Fruit fly (Drosophila melanogaster) whole organism: ENCODE data around the gene CG17026.

Experiments used
- CG8478 ChIP-seq: fragments of >200 bp; optimal IDR thresholded peaks from 2 replicates; lab custom pipeline; 2018; ENCODE audit warnings: inconsistent platforms
- Dll ChIP-seq: fragments of >200 bp; optimal IDR thresholded peaks from 2 replicates; lab custom pipeline; 2017
- EcR ChIP-seq, 2 experiments: fragments of >200 bp; optimal IDR thresholded peaks; 2 replicates each; lab custom pipeline; 2017; ENCODE audit warnings: missing biosample characterization in 2 of 2, missing genetic modification characterization in 2 of 2, missing genetic modification reagents in 2 of 2
- pan ChIP-seq: fragments of >200 bp; optimal IDR thresholded peaks from 2 replicates; lab custom pipeline; 2017
- psq ChIP-seq: fragments of >200 bp; optimal IDR thresholded peaks from 2 replicates; lab custom pipeline; 2017
- usp ChIP-seq: fragments of >200 bp; optimal IDR thresholded peaks from 2 replicates; lab custom pipeline; 2017; ENCODE audit warnings: missing biosample characterization, missing genetic modification characterization, mixed read lengths

CG17026 gene

DNA sequence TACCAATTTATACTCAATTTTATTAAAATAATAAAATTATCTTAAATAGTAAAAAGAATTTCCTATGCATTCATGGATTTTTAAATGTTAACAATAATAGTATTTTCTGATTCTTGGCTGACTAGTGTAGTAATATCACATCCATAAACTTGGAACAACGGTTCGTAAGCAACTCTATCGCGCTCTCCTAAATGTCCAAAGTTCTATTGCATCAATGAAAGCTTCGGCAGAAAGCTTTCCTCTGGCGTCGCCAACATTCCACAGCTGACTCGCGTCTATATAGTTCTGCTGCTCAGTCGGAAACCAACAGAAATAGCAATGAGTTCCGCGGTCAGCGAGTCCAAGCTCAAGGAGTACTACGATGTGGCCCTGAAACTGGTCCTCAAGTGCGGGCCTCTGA lies 1.6 kb downstream of the CG17026 start, which contains the start of gene CG17029:
CG17029 (plus strand) TSS at position 113 of the 400 bp plus-strand sequence.
- TF ChIP-seq EcR (GFP tag; optimal IDR thresholded peaks at IDR 0.05; lab: Kevin White, UChicago) = no peak
- no peak for TF ChIP-seq Dll (lab: Kevin White, UChicago)
- TF ChIP-seq psq (lab: Kevin White, UChicago) = no peak
- no peak for TF ChIP-seq usp (GFP tag; lab: Kevin White, UChicago)
- no peak for TF ChIP-seq CG8478
- TF ChIP-seq pan (lab: Kevin White, UChicago) = no peak

DNA sequence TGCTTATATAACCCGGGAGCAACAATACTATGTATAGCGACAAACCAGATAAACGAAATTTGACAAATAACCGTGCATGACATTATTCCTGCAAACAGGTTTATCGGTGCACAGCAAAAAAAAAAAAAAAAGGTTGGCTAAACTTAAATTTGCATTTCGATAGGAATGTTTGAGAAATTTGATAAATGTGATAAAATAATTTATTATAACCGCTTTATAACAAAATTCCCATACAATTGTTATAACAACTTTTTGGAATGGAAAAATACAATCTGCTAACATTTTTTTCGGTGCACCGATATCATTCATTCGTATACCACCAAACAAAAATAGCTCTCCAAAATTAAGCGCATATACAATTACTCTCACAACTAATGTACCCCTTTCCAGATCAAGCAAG lies 2.4 kb downstream of the CG17026 start:
- TF ChIP-seq EcR (GFP tag; optimal IDR thresholded peaks at IDR 0.05; lab: Kevin White, UChicago) (no peak), CG8478 (no peak)

DNA sequence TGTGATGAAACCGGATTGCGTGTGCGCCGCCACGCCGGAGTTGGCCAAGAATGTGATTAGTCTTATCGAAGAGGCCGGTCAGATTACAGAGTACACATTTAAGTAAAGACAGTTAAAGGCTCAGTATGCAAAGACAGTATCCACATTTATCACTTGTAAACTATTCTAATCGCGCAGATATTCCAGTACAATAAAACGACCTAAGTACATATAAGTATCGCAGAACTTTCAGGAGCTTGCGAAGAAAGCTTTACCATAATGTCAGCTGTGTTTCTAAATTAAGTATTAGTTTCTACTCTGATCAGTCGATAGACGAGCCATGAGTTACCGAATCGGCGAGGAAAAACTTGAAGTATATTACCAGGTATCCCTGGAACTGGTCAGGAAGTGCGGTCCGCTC lies 3.1 kb downstream of the CG17026 start, which contains the start of gene CG17028:
CG17028 (plus strand) TSS at position 301 of the 400 bp plus-strand sequence.
- TF ChIP-seq Dll (lab: Kevin White, UChicago) (no peak), usp (GFP tag; lab: Kevin White, UChicago) (no peak), EcR (GFP tag; optimal IDR thresholded peaks at IDR 0.05; lab: Kevin White, UChicago) (no peak), pan (lab: Kevin White, UChicago) (no peak), psq (lab: Kevin White, UChicago) (no peak), CG8478 (no peak)

DNA sequence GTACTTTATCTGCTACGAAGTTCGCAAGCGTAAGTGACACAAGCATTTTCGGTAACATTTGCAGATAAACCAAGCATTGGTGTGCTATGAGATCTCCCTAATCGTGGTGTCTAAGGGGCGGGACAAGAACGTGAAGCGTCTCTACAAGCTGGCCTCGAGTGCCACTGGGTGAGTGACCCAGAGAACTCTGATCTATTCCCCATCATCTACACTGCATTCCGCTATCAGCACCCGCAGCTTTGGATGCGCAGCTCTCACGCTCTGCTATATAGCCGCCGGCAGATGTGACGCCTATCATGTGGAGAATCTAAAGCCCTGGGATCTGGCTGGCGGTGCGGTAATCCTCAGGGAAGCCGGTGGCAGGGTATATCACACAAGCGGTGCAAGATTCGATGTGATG lies 4.1 kb downstream of the CG17026 start:
- TF ChIP-seq pan (lab: Kevin White, UChicago) (no peak), Dll (lab: Kevin White, UChicago) (no peak), psq (lab: Kevin White, UChicago) (no peak), EcR (GFP tag; optimal IDR thresholded peaks at IDR 0.05; lab: Kevin White, UChicago) (no peak), usp (GFP tag; lab: Kevin White, UChicago) (no peak), CG8478 (no peak)

DNA sequence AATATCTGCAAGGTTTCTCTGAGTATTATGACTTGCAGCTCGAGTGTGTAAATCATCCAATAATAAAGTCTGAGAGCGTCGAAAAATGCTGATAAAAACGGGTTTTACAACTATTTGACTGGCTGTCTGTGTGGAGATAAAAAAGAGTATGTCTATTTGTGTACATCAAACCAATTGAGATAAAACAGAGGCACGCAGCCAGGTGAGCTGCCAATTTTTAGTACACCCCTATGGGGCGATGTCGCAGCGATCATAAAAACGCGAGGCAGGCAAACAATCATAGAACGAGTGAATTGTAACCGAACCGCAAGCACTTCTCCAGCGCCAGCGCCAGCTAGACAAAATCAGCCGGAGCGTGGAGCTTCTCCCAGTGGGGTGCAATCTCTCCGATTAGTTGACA lies 4.7 kb downstream of the CG17026 start, which contains the start of gene CG17027:
CG17027 (plus strand) TSS at position 189 of the 400 bp plus-strand sequence.
- TF ChIP-seq CG8478 (no peak), psq (lab: Kevin White, UChicago) (no peak), usp (GFP tag; lab: Kevin White, UChicago) (no peak), pan (lab: Kevin White, UChicago) (no peak), EcR (GFP tag; optimal IDR thresholded peaks at IDR 0.05; lab: Kevin White, UChicago) (no peak)

DNA sequence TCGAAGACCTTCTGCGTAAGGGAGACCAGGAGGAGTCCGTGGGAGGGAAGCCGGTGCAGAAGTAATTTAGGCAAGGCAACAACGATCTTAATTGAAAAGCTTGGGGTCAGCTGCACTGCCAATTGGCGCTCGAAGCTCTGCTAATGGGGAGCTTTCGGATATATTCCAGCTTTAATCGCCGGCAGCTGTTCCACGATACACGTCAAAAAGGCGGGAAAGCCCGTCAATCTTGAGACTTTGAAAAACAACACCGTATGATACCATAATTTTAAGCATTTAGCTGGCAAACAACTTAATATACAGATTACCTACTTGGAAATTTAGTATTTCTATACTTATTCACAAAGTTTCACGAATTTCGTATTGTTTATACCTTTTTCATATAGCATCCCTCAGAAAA lies 6.2 kb downstream of the CG17026 start:
- TF ChIP-seq psq (lab: Kevin White, UChicago) = no peak

DNA sequence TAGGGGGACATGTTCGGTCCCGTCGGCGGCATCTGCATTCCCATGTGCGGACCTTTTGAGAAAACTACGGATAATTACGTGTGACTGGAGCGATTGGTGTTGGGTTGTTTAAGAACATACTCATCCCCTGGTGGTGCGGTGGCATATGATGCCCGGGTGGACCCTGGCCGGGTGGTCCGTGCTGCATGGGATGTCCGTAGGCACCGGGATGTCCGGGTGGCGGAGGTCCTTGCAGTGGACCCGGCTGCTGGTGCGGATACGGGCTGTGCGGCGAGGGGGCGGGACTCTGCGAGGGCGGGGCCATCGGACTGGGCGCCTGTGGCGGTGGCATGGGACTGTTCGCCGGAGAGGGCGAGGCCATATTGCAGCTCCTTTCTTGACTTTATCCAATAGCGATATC lies 7.0 kb downstream of the CG17026 start:
- no peak for TF ChIP-seq usp (GFP tag; lab: Kevin White, UChicago)
- TF ChIP-seq CG8478 = no peak
- no peak for TF ChIP-seq EcR (GFP tag; optimal IDR thresholded peaks at IDR 0.05; lab: Kevin White, UChicago)

DNA sequence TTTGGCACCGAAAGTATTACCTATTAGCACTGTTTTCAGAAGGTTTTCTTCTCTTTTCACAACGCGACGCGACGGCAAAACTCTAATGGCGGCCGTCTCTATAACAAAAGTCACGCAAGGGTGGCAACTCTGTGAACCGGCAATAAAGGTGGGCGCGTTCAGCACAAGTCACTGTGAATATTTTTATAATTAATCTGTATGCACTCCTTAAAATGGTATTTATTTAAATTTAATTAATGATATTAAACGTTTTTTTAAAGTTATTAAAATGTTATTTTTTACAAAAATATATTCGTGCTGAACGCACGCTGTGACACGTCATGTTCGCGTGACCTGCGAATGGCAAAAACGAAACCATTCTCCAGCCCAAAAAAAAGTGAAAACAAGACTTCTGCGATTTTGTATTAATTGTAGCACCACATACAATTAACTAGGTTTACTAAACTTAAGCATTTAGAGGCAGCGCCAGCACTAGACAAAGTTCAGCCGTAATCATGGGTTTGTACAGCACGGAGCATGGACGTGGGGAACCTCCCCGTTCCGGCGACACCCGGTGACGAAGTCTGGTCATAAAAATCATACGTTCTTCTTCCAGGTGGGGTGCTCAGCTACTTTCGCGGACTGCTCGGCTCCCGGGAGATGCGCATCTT lies 7.7 kb downstream of the CG17026 start, which contains the start of the genes brm and Arl1:
brm (minus strand) TSS at position 87 of the 650 bp plus-strand sequence.
Arl1 (plus strand) TSS at position 353 of the 650 bp plus-strand sequence.
- TF ChIP-seq usp (GFP tag; lab: Kevin White, UChicago) (no peak), pan (lab: Kevin White, UChicago) (no peak), CG8478 (no peak), psq (lab: Kevin White, UChicago) (no peak), Dll (lab: Kevin White, UChicago) (no peak), EcR (GFP tag; optimal IDR thresholded peaks at IDR 0.05; lab: Kevin White, UChicago) (no peak)

DNA sequence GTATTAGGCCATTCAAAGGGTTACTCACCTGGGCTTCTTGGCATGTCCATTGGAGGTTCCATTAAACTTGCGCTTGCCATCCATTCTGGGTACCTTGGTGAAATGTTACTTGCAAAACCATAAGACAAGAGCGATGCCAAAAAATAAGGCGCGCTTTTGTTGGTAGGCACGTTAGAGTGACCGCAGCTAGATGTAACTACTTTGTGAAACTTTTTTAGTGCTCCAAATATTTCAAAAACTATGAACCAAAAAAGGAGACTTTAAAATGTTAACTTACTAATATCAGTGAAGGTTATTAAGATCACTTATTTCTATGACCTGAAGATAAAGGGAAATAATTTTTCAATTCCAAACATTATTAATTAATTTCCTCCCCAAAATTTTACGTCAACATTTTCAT lies 12.5 kb downstream of the CG17026 start, which contains the start of gene PolD1:
PolD1 (minus strand) TSS at position 181 of the 400 bp plus-strand sequence.
- TF ChIP-seq EcR (GFP tag; optimal IDR thresholded peaks at IDR 0.05; lab: Kevin White, UChicago) (no peak), CG8478 (no peak), Dll (lab: Kevin White, UChicago) (no peak), psq (lab: Kevin White, UChicago) (no peak), usp (GFP tag; lab: Kevin White, UChicago) (no peak), pan (lab: Kevin White, UChicago) (no peak)

DNA sequence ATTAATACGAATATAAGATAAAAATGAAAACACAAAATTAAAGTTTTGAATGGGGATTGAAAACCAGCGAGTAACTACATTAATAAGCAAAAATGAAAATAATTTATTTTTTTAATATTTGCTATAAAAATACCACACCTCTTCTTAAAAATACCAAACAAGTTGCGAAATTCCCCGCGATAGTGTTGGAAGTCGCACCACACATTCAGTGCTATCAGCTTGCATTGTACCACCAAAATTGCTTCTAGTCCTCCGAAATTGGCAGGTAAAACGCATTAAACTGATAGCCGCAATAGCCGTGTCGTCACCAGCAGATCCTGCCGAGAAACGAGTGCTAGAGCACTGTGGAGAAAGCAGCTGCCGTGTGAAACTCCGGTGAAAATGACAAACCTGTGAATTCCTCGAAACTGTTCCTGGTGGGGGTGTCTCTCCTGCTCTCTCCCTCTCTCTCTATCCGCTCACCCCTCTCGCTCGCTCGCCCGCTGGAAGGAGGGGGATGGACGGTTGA lies 12.9 kb downstream of the CG17026 start, which contains the start of gene Hip14:
Hip14 (plus strand) TSS at position 198 of the 508 bp plus-strand sequence.
- TF ChIP-seq pan (lab: Kevin White, UChicago) = no peak
- no peak for TF ChIP-seq psq (lab: Kevin White, UChicago)
- no peak for TF ChIP-seq CG8478

DNA sequence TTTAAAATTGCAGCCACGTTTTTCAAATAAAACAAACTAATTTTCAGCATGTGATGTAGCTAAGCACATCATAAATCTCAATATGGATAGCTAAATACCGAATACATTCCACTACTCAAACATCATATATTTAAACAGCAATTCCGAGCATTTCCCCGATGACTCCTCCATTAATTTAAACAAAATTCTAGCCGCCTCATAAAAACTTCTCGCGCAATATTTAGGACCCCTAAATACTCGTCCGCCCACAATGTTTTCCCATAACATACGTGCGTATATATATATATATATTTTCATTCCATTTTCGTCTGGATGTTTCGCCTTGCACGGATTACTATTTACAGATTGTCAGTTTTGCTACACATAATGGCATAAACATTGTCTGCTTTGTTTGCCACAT lies 20.9 kb downstream of the CG17026 start:
- TF ChIP-seq EcR (GFP tag; optimal IDR thresholded peaks at IDR 0.05; lab: Kevin White, UChicago) (no peak), Dll (lab: Kevin White, UChicago) (no peak), usp (GFP tag; lab: Kevin White, UChicago) (no peak), pan (lab: Kevin White, UChicago) (no peak), psq (lab: Kevin White, UChicago) (no peak), CG8478 (no peak)

DNA sequence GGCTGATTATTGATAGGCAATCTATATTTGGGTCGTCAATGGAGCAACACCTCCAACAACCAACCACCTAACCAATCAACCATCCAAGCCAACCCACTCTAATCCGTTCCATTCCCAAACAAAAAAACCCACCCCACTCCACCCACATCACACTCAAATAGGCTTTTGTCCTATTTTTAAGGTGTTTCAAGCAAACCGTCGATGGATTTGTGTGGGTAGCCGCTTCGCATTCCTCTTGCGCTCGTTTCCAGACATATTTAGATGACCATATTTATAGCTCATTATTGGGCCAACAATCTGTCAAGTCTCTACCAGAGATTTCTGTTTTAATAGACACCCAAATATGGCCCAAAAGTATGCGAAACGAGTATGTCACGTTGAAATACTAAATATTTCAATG lies 23.0 kb downstream of the CG17026 start:
- no peak for TF ChIP-seq EcR (GFP tag; optimal IDR thresholded peaks at IDR 0.05; lab: Kevin White, UChicago)
- TF ChIP-seq CG8478 = no peak
- TF ChIP-seq pan (lab: Kevin White, UChicago) = no peak
- no peak for TF ChIP-seq Dll (lab: Kevin White, UChicago)
- TF ChIP-seq psq (lab: Kevin White, UChicago) = no peak
- TF ChIP-seq usp (GFP tag; lab: Kevin White, UChicago) = no peak
